Fruit fly (Drosophila melanogaster): ENCODE results near the gene CG43218.
A peak's percentile ranks its signal among the peaks of the same experiment; 100 is the strongest.

Gene CG43218

DNA sequence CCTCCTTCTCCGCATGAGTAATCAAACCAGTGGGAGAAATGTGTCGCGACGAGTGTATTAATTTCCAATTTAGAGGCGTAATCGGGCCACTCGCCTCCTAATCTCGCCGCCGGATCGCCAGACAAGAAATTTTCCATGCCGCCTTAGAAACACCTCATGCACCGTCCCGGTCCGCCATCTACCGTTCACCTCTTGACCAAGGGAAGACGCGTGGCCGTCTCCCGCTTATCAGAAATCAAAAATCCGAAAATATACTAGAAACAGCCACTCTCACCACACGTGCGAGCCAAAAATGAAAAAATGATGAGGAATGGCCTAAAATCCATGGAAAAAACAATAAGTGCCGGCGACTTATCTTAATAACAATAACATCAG is 18.1 kb downstream of the CG43218 start:
- TF ChIP-seq Ets98B (GFP tag; IDR thresholded peaks at IDR 0.05) (no peak), CG8301 (tag; optimal IDR thresholded peaks at IDR 0.05) (no peak), CG14655 (GFP tag; optimal IDR thresholded peaks at IDR 0.05) (no peak), EcR (GFP tag; optimal IDR thresholded peaks at IDR 0.05) (no peak), D1 (tag; optimal IDR thresholded peaks at IDR 0.05) (no peak), Pif1A (GFP tag; optimal IDR thresholded peaks at IDR 0.05) (no peak), CG17806 (tag; optimal IDR thresholded peaks at IDR 0.05) (no peak), CG34367 (tag; optimal IDR thresholded peaks at IDR 0.05) (no peak), CG9948 (tag; optimal IDR thresholded peaks at IDR 0.05) (no peak), CG15710 (tag; optimal IDR thresholded peaks at IDR 0.05) (no peak), CG32121 (GFP tag; IDR thresholded peaks at IDR 0.05) (no peak), fd96Ca (GFP tag; IDR thresholded peaks at IDR 0.05) (no peak), Pif1B (GFP tag; optimal IDR thresholded peaks at IDR 0.05) (no peak), CG13204 (GFP tag; optimal IDR thresholded peaks at IDR 0.05) (no peak), CG10348 (GFP tag; IDR thresholded peaks at IDR 0.05) (no peak), CG12605 (GFP tag; IDR thresholded peaks at IDR 0.05) (no peak), gl (tag; optimal IDR thresholded peaks at IDR 0.05) (no peak), CG8159 (tag; optimal IDR thresholded peaks at IDR 0.05) (no peak), rn (GFP tag; IDR thresholded peaks at IDR 0.05) (no peak)

DNA sequence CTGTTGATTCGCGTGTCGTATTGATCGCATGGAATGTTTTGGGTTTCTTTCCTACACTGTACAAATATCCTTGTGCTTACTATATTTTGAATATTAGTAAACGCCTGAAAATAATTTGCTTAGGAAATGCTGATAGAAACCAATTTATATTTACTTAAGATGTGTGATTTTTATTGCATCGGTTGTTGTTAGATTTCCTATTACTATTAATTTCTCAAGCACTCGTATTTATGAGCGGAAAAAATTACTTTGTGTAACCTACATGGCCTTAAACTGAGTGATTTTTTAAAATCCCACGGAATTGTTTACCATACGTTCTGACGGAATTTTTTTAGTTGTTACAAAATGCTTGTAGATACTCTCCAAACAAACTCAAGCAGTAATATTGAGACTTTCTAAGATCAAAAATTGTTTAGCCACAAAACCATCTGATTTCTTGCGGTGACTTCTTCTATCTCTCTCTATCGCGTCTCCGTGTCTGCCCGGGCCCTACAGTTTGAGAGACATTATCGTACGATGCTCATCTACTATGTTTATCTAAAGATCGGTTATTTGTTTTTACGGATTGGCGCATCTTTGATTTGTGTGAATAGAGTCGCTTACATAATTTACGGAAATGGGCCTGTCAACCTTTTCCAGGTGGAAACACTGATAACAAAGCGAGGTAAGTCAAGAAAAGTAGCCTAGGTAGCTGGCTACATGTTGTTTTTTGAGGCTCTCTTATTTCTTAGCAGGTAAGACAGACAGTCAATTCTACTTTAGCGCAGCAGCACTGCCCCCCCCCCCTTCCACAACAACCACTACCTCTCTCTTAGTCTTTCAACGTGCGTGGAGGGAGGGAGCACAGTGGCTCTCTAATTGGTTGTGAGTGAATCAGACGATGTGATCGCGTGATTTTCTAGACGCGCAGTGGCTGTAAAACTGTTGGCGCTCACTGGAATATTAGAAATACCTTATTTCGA is 18.8 kb downstream of the CG43218 start:
- TF ChIP-seq rn (GFP tag; IDR thresholded peaks at IDR 0.05) (no peak), CG13204 (GFP tag; optimal IDR thresholded peaks at IDR 0.05) (no peak), gl (tag; optimal IDR thresholded peaks at IDR 0.05) (no peak), CG12605 (GFP tag; IDR thresholded peaks at IDR 0.05) (0 out of 2 replicates have a peak, but pooled peaks have one; percentile 18), CG14655 (GFP tag; optimal IDR thresholded peaks at IDR 0.05) (no peak), CG9948 (tag; optimal IDR thresholded peaks at IDR 0.05) (peak; percentile 38), CG8301 (tag; optimal IDR thresholded peaks at IDR 0.05) (no peak), CG10348 (GFP tag; IDR thresholded peaks at IDR 0.05) (no peak), CG17806 (tag; optimal IDR thresholded peaks at IDR 0.05) (peak; percentile 19), Pif1A (GFP tag; optimal IDR thresholded peaks at IDR 0.05) (no peak), CG15710 (tag; optimal IDR thresholded peaks at IDR 0.05) (peak; percentile 5), Snoo (tag; optimal IDR thresholded peaks at IDR 0.05) (peak; percentile 12), Ets98B (GFP tag; IDR thresholded peaks at IDR 0.05) (peak; percentile 17; the same call in 1 of the 2 replicates), EcR (GFP tag; optimal IDR thresholded peaks at IDR 0.05) (no peak), CG8159 (tag; optimal IDR thresholded peaks at IDR 0.05) (peak; percentile 45)

DNA sequence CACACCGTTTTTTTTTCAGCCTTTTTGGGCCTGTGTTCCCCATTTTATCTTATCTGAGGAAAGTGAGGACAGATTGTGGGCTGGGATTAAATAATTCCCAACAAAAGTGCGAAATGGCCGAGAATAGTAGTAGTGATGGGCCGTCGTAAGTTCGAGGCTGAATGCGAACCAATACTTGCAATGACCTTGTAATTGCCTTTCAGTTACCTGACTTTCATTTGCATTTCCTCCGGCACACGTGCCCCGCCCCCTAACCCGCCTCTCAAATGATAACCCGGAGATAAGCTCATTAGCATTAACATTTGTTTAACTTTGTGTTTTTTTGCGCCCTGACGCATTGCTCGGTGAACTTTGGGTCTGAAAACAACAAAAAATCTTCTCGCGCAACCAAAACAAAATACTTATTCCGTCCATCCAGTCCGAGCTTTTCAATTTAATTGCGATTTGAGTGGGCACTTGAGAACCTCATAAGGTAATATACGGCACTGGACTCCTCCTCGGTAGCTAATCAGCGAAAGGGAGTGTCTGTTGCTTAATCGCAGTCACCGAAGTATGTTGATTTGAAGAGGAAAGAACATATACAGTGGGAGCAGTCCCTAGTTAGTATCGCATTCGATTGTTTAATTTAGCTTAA is 20.2 kb downstream of the CG43218 start:
- TF ChIP-seq CG12605 (GFP tag; IDR thresholded peaks at IDR 0.05) = no peak
- TF ChIP-seq Pif1A (GFP tag; optimal IDR thresholded peaks at IDR 0.05) = no peak
- TF ChIP-seq CG4496 (GFP tag; IDR thresholded peaks at IDR 0.05) = no peak
- no peak for TF ChIP-seq CG32121 (GFP tag; IDR thresholded peaks at IDR 0.05)
- no peak for TF ChIP-seq CG8301 (tag; optimal IDR thresholded peaks at IDR 0.05)
- no peak for TF ChIP-seq CG9948 (tag; optimal IDR thresholded peaks at IDR 0.05)
- TF ChIP-seq Ets98B (GFP tag; IDR thresholded peaks at IDR 0.05) = no peak
- no peak for TF ChIP-seq CG34367 (tag; optimal IDR thresholded peaks at IDR 0.05)
- no peak for TF ChIP-seq Pif1B (GFP tag; optimal IDR thresholded peaks at IDR 0.05)
- TF ChIP-seq CG15710 (tag; optimal IDR thresholded peaks at IDR 0.05) = no peak
- no peak for TF ChIP-seq Snoo (tag; optimal IDR thresholded peaks at IDR 0.05)
- TF ChIP-seq CG10348 (GFP tag; IDR thresholded peaks at IDR 0.05) = no peak

DNA sequence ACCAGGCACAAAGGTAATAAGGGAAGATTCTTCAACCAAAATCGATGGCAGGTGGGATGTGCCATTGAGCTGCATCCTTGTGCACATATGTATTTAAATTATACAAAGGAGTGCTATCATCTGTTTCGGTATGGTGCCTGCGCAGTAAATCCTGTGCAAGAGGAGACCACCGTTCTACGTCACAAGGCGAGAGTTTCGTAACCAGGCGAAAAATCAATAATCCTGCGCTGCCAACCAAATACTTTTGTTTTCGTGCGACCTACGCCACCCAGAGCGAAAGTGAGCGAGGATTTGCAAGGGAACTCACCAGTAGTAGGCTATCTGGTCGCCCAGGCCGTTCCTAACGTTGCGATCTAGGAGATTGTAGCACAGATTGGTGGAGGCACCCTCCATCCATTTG is 21.3 kb downstream of the CG43218 start:
- TF ChIP-seq CG9948 (tag; optimal IDR thresholded peaks at IDR 0.05) (no peak), Ets98B (GFP tag; IDR thresholded peaks at IDR 0.05) (no peak), CG12605 (GFP tag; IDR thresholded peaks at IDR 0.05) (no peak), CG10348 (GFP tag; IDR thresholded peaks at IDR 0.05) (no peak), gl (tag; optimal IDR thresholded peaks at IDR 0.05) (no peak), CG32121 (GFP tag; IDR thresholded peaks at IDR 0.05) (no peak), CG34367 (tag; optimal IDR thresholded peaks at IDR 0.05) (no peak), rn (GFP tag; IDR thresholded peaks at IDR 0.05) (no peak), EcR (GFP tag; optimal IDR thresholded peaks at IDR 0.05) (no peak), Snoo (tag; optimal IDR thresholded peaks at IDR 0.05) (no peak), CG13204 (GFP tag; optimal IDR thresholded peaks at IDR 0.05) (no peak), D1 (tag; optimal IDR thresholded peaks at IDR 0.05) (no peak), CG14655 (GFP tag; optimal IDR thresholded peaks at IDR 0.05) (no peak), fd96Ca (GFP tag; IDR thresholded peaks at IDR 0.05) (no peak), CG15710 (tag; optimal IDR thresholded peaks at IDR 0.05) (no peak), CG4496 (GFP tag; IDR thresholded peaks at IDR 0.05) (no peak), Pif1B (GFP tag; optimal IDR thresholded peaks at IDR 0.05) (no peak), Pif1A (GFP tag; optimal IDR thresholded peaks at IDR 0.05) (no peak), CG8301 (tag; optimal IDR thresholded peaks at IDR 0.05) (no peak), CG17806 (tag; optimal IDR thresholded peaks at IDR 0.05) (no peak)

DNA sequence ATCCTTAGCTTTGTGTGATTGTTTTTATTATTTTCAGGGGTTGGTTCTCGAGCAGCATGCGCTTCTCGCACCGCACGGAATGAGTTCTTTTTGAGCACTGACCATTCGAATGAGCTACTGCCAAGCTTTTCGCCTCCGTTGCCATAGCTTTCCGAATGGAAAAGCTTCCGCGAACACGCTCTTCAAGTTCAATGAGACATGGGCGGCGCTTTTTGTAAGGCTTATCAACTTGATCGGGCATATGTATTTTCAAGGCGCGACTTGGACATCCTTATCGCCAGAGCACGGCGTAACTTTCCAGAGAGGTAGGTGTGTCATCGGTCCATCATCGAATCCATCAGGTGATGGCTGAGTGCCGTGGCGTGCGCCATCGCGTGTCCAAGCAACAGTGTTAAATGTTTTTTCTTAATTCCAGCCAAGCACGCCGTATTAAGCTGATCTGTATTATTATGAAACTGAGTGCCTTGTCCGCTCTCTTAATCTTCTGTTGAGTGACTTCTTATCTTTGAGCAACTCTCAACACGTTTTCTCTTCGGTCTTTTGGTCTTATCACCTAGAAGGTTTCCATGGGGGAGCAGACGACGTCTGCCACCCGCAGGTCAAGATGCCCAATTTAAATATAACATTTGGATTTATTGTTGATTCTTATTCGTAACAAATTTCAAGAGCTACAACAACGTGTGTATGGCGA is 22.2 kb downstream of the CG43218 start, which contains the start of gene AcCoAS:
Gene AcCoAS, minus strand, starts transcription at position 368 of the 691 bp plus-strand sequence.
- TF ChIP-seq CG9948 (tag; optimal IDR thresholded peaks at IDR 0.05) (peak; percentile 23), CG15710 (tag; optimal IDR thresholded peaks at IDR 0.05) (peak; percentile 30), gl (tag; optimal IDR thresholded peaks at IDR 0.05) (peak; percentile 43), CG8301 (tag; optimal IDR thresholded peaks at IDR 0.05) (no peak), CG14655 (GFP tag; optimal IDR thresholded peaks at IDR 0.05) (no peak), CG34367 (tag; optimal IDR thresholded peaks at IDR 0.05) (no peak), rn (GFP tag; IDR thresholded peaks at IDR 0.05) (no peak), Ets98B (GFP tag; IDR thresholded peaks at IDR 0.05) (peak; percentile 28; the same call in 1 of the 2 replicates), CG17806 (tag; optimal IDR thresholded peaks at IDR 0.05) (no peak), CG4496 (GFP tag; IDR thresholded peaks at IDR 0.05) (peak; percentile 81), D1 (tag; optimal IDR thresholded peaks at IDR 0.05) (no peak), EcR (GFP tag; optimal IDR thresholded peaks at IDR 0.05) (peak; percentile 67), CG13204 (GFP tag; optimal IDR thresholded peaks at IDR 0.05) (no peak), CG8159 (tag; optimal IDR thresholded peaks at IDR 0.05) (peak; percentile 11), Pif1B (GFP tag; optimal IDR thresholded peaks at IDR 0.05) (no peak), Snoo (tag; optimal IDR thresholded peaks at IDR 0.05) (peak; percentile 53), CG12605 (GFP tag; IDR thresholded peaks at IDR 0.05) (no peak; the same call in none of the 2 replicates), CG10348 (GFP tag; IDR thresholded peaks at IDR 0.05) (no peak), Pif1A (GFP tag; optimal IDR thresholded peaks at IDR 0.05) (peak; percentile 34), fd96Ca (GFP tag; IDR thresholded peaks at IDR 0.05) (0 out of 3 replicates have a peak, but pooled peaks have one; percentile 14), CG32121 (GFP tag; IDR thresholded peaks at IDR 0.05) (peak; percentile 39; the same call in 1 of the 2 replicates)

Data from whole organism, pupa.